Worm (Caenorhabditis elegans) whole organism, midembryonic: ENCODE data around the gene acl-3.

Experiments
- T22C8.4 ChIP-seq: fragments of 200-800 bp; sonication (Bioruptor generic); IDR thresholded peaks from 2 replicates; pipeline ENCODE4 v1.3.6; 2022; ENCODE audit warnings: missing genetic modification characterization, missing compliant biosample characterization
- cog-1 ChIP-seq: sonication (generic microtip); optimal IDR thresholded peaks from 2 replicates; lab custom pipeline; 2016; ENCODE audit warnings: missing genetic modification characterization, missing compliant biosample characterization
- flt-1 ChIP-seq: fragments of 200-800 bp; sonication (Bioruptor generic); IDR thresholded peaks from 2 replicates; pipeline ENCODE4 v1.3.6; 2022; ENCODE audit warnings: missing genetic modification characterization, missing compliant biosample characterization
- klf-2 ChIP-seq: fragments of 200-800 bp; sonication (Bioruptor generic); conservative IDR thresholded peaks from 2 replicates; pipeline ENCODE4 v1.3.6; 2022; ENCODE audit warnings: missing genetic modification reagents, missing genetic modification characterization, missing compliant biosample characterization
- med-1 ChIP-seq: sonication (generic microtip); optimal IDR thresholded peaks from 2 replicates; lab custom pipeline; 2017; ENCODE audit warnings: missing genetic modification characterization, mild to moderate bottlenecking, missing compliant biosample characterization, antibody characterized with exemption, missing genetic modification reagents; ENCODE audit not compliant: insufficient read depth
- ref-1 ChIP-seq: fragments of 200-800 bp; sonication (Bioruptor generic); conservative IDR thresholded peaks from 2 replicates; pipeline ENCODE4 v1.3.6; 2022; ENCODE audit warnings: missing genetic modification reagents, missing genetic modification characterization, missing compliant biosample characterization
- tab-1 ChIP-seq: fragments of 200-800 bp; sonication (Bioruptor generic); IDR thresholded peaks from 2 replicates; pipeline ENCODE4 v1.3.6; 2022; ENCODE audit warnings: missing genetic modification characterization, missing compliant biosample characterization
- ztf-23 ChIP-seq: fragments of 200-800 bp; sonication (Bioruptor generic); IDR thresholded peaks from 2 replicates; pipeline ENCODE4 v1.3.6; 2022; ENCODE audit warnings: missing genetic modification reagents, missing genetic modification characterization, missing compliant biosample characterization
- ztf-29 ChIP-seq: fragments of 200-800 bp; sonication (Bioruptor generic); IDR thresholded peaks from 2 replicates; pipeline ENCODE4 v1.3.6; 2022; ENCODE audit warnings: missing genetic modification reagents, missing genetic modification characterization, missing compliant biosample characterization

The acl-3 gene

DNA sequence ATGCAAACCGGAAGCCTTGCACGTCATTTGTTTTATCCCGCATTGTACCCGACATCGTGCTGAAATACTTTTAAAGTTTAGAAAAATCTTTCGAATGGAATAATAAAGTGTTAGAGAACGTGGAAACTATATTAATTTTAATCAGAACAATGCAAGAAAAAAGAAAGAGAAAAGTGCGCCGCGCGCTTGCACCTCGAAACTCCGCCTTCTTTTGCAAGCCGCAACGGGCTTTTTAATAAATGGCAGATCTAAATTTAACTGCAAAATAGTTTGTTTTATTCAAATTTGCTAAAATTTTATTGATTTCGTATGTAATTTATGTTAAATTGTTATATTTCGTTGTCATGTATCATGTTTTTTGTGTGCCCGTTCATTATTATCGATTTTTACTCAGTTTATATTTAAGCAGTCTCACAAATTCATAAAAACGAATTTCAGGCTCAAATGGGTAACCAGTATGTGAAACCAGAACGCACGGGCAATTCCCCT lies at the start of gene acl-3, which contains the start of gene ndub-6:
acl-3 (minus strand) TSS at position 59 of the 489 bp plus-strand sequence.
ndub-6 (plus strand) TSS at position 439 of the 489 bp plus-strand sequence.
- TF ChIP-seq flt-1 (GFP tag; lab: Robert Waterston, UW), result no peak
- TF ChIP-seq ztf-29 (GFP tag; lab: Robert Waterston, UW), result peak; percentile 59; the same call in 1 of the 2 replicates

ce11 chrIV:11700752-11701151 lies 48.9 kb upstream of the acl-3 start, which contains the start of gene dpy-20:
TSS of gene dpy-20 (minus strand) at chrIV:11700852.
- no peak for TF ChIP-seq cog-1 (tag; lab: Kevin White, UChicago)
- TF ChIP-seq ref-1 (GFP tag; lab: Robert Waterston, UW), result no peak
- no peak for TF ChIP-seq ztf-23
- TF ChIP-seq T22C8.4 (GFP tag; lab: Robert Waterston, UW), result no peak
- no peak for TF ChIP-seq ztf-29 (GFP tag; lab: Robert Waterston, UW)
- TF ChIP-seq med-1 (GFP tag; lab: Kevin White, UChicago), result no peak
- no peak for TF ChIP-seq tab-1
- no peak for TF ChIP-seq klf-2

- TF ChIP-seq med-1 (GFP tag; lab: Kevin White, UChicago), result no peak
- TF ChIP-seq ztf-29 (GFP tag; lab: Robert Waterston, UW), result no peak
- TF ChIP-seq cog-1 (tag; lab: Kevin White, UChicago), result no peak
- no peak for TF ChIP-seq tab-1
- TF ChIP-seq ztf-23, result no peak
- TF ChIP-seq flt-1 (GFP tag; lab: Robert Waterston, UW), result no peak
Observed at ce11 chrIV:11700100-11700499, 48.3 kb upstream of the acl-3 start.

DNA sequence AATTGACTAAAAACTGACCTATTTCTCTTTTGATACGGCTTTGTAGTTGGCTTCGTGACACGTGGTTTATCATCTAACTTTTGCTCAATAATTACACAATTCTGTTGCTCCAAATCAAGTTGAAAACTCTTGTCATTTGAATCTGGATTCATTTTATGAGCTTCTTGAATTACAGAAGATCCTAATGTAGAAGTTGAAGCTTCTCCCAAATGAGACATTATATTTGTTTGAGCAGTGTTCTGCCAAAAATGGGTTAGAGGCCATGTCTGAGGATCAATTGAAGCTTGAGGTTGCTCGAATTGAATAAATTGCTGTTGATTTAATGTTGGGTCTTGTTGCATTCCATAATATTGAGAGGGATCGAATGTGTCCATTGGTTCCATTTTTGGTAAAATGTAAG lies 45.7 kb upstream of the acl-3 start:
- no peak for TF ChIP-seq flt-1 (GFP tag; lab: Robert Waterston, UW)
- no peak for TF ChIP-seq klf-2
- TF ChIP-seq med-1 (GFP tag; lab: Kevin White, UChicago), result no peak
- TF ChIP-seq ztf-29 (GFP tag; lab: Robert Waterston, UW), result no peak
- no peak for TF ChIP-seq ref-1 (GFP tag; lab: Robert Waterston, UW)
- no peak for TF ChIP-seq ztf-23
- TF ChIP-seq cog-1 (tag; lab: Kevin White, UChicago), result no peak
- no peak for TF ChIP-seq T22C8.4 (GFP tag; lab: Robert Waterston, UW)
- TF ChIP-seq tab-1, result no peak

DNA sequence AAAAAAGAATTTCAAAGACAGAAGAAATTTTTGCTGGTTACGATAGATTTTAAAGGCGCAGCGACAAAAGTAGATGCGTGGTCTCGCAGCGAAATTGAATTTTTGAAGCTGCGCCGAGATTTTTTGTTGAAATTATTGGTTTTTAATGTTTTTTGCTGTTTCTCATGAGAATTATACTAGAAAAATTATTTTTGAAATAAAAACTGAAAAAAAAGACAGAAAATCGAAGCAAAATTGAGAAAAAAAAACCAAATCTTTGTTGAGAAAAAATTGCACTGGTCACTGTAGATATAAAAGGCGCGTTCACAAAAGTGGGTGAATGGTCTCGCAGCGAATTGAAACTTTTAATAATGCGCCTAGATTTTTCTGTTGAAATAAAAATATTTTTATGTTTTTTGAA lies 43.8 kb upstream of the acl-3 start:
- TF ChIP-seq flt-1 (GFP tag; lab: Robert Waterston, UW) (no peak), tab-1 (no peak), med-1 (GFP tag; lab: Kevin White, UChicago) (no peak), ztf-29 (GFP tag; lab: Robert Waterston, UW) (no peak)

ce11 chrIV:11694143-11694542 lies 42.3 kb upstream of the acl-3 start, which contains the start of gene ZK792.7:
TSS of gene ZK792.7 (plus strand) at chrIV:11694443.
- TF ChIP-seq klf-2 (no peak), tab-1 (no peak), ztf-23 (no peak), cog-1 (tag; lab: Kevin White, UChicago) (no peak), ref-1 (GFP tag; lab: Robert Waterston, UW) (no peak), med-1 (GFP tag; lab: Kevin White, UChicago) (no peak), flt-1 (GFP tag; lab: Robert Waterston, UW) (no peak), T22C8.4 (GFP tag; lab: Robert Waterston, UW) (no peak), ztf-29 (GFP tag; lab: Robert Waterston, UW) (no peak)

DNA sequence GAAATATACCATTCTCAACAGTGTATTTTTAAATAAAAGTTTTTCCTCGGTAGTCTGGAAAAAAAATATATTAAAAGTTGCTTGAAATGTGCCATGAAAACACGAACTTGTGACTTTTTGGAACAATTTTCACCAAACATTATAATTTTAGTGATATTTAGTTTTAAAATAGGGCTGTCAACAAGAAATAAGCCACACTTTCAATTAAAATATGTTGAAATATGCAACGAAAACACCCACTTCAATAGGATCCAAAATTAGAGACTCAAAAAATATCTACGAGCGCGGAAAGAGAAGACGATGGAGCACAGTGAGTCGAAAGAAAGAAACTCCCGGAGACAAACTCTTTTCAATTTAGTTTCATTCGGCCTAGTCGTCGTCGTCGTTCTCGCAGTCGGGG lies 41.7 kb upstream of the acl-3 start, which contains the start of gene ZK792.12:
ZK792.12 (plus strand) TSS at position 301 of the 400 bp plus-strand sequence.
- TF ChIP-seq flt-1 (GFP tag; lab: Robert Waterston, UW), result no peak
- no peak for TF ChIP-seq cog-1 (tag; lab: Kevin White, UChicago)
- TF ChIP-seq klf-2, result no peak
- no peak for TF ChIP-seq ztf-29 (GFP tag; lab: Robert Waterston, UW)
- no peak for TF ChIP-seq ztf-23
- TF ChIP-seq med-1 (GFP tag; lab: Kevin White, UChicago), result no peak
- TF ChIP-seq T22C8.4 (GFP tag; lab: Robert Waterston, UW), result no peak
- TF ChIP-seq tab-1, result no peak

ce11 chrIV:11692071-11692673 lies 40.3 kb upstream of the acl-3 start:
- TF ChIP-seq flt-1 (GFP tag; lab: Robert Waterston, UW) (0 out of 2 replicates have a peak, but pooled peaks have one; percentile 66), ztf-23 (0 out of 2 replicates have a peak, but pooled peaks have one; percentile 14), cog-1 (tag; lab: Kevin White, UChicago) (peak; percentile 52), ztf-29 (GFP tag; lab: Robert Waterston, UW) (peak; percentile 10; the same call in 1 of the 2 replicates), T22C8.4 (GFP tag; lab: Robert Waterston, UW) (no peak)

DNA sequence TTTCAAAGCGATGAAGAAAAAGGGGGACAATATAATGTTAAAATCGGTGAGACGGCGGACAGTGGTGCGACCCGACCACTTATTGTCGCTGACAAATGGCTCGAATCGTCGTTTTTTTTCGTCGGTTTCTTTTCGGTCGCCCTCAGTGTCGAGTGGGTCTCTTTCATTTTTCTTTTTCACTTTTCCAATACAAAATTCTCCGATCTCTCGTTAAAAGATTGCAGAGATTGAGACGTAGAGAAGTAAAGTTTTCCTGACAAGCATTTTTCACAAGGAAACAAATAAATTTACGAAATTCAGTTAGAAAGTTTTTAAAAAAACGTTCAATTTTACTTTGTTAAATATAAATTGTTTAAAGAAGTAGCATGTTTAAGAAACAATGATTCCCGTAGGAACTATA lies 39.7 kb upstream of the acl-3 start:
- TF ChIP-seq med-1 (GFP tag; lab: Kevin White, UChicago), result no peak
- TF ChIP-seq ref-1 (GFP tag; lab: Robert Waterston, UW), result no peak
- no peak for TF ChIP-seq tab-1
- TF ChIP-seq ztf-23, result no peak
- TF ChIP-seq cog-1 (tag; lab: Kevin White, UChicago), result no peak
- no peak for TF ChIP-seq flt-1 (GFP tag; lab: Robert Waterston, UW)
- no peak for TF ChIP-seq T22C8.4 (GFP tag; lab: Robert Waterston, UW)
- no peak for TF ChIP-seq ztf-29 (GFP tag; lab: Robert Waterston, UW)
- TF ChIP-seq klf-2, result no peak

DNA sequence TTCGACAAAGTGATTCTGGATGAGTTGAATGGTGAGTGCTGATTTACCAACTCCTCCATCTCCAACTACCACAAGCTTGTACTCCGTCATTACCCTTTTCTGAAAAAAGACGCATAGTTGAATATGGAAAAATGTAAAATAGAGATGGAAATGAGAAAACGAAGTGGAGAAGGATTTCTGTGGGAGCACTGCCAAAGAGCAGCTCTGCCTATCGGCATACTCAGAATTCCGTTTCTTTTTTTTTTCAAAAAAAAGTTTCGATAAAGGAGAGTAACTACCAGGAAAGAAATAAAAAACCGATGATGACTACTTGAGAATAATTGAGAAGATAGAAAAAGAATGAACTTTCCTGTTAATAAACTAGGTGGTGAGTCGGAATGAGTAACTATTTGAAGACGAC lies 39.2 kb upstream of the acl-3 start, which contains the start of gene let-60:
let-60 (minus strand) TSS at position 101 of the 400 bp plus-strand sequence.
- no peak for TF ChIP-seq flt-1 (GFP tag; lab: Robert Waterston, UW)
